Worm (Caenorhabditis elegans) whole organism, L4 larva: Measurements from ENCODE around the gene F08G5.3.
A peak's percentile ranks its signal among the peaks of the same experiment; 100 is the strongest.

Experiments
- Y105C5A.15 ChIP-seq: fragments of 200-800 bp; sonication (Bioruptor generic); IDR thresholded peaks from 2 replicates; pipeline ENCODE4 v1.3.6; 2022; ENCODE audit warnings: missing genetic modification characterization, missing compliant biosample characterization
- aha-1 ChIP-seq: fragments of 150-350 bp; peaks from one replicate; lab custom pipeline; 2014; ENCODE audit warnings: missing biosample characterization, missing genetic modification characterization
- dmd-6 ChIP-seq: fragments of 200-800 bp; sonication (Bioruptor generic); IDR thresholded peaks from 2 replicates; pipeline ENCODE4 v1.3.6; 2022; ENCODE audit warnings: missing genetic modification reagents, missing genetic modification characterization, missing compliant biosample characterization
- hif-1 ChIP-seq, 2 experiments: sonication (generic microtip); optimal IDR thresholded peaks; 2 replicates each; lab custom pipeline; 2016 to 2017; ENCODE audit warnings: missing compliant biosample characterization in 2 of 2, missing genetic modification characterization in 2 of 2, missing genetic modification reagents in 2 of 2, missing genotype in 2 of 2, mild to moderate bottlenecking in 1 of 2
- jun-1 ChIP-seq: fragments of 150-350 bp; optimal IDR thresholded peaks from 2 replicates; lab custom pipeline; 2014; ENCODE audit warnings: missing biosample characterization, missing genetic modification reagents, missing genetic modification characterization
- mdl-1 ChIP-seq, 2 experiments: fragments of 150-350 bp in 1 of 2; sonication (generic microtip) in 1 of 2; optimal IDR thresholded peaks; 2 replicates each; lab custom pipeline; 2014 to 2017; ENCODE audit warnings: missing biosample characterization in 2 of 2, missing genetic modification characterization in 2 of 2
- mdt-29 ChIP-seq: fragments of 200-800 bp; sonication (Bioruptor generic); IDR thresholded peaks from 2 replicates; pipeline ENCODE4 v1.3.6; 2022; ENCODE audit warnings: missing genetic modification reagents, missing genetic modification characterization, missing compliant biosample characterization
- saeg-2 ChIP-seq: fragments of 200-800 bp; sonication (Bioruptor generic); IDR thresholded peaks from 2 replicates; pipeline ENCODE4 v1.3.6; 2022; ENCODE audit warnings: missing genetic modification reagents, missing genetic modification characterization, missing compliant biosample characterization

F08G5.3 gene

DNA sequence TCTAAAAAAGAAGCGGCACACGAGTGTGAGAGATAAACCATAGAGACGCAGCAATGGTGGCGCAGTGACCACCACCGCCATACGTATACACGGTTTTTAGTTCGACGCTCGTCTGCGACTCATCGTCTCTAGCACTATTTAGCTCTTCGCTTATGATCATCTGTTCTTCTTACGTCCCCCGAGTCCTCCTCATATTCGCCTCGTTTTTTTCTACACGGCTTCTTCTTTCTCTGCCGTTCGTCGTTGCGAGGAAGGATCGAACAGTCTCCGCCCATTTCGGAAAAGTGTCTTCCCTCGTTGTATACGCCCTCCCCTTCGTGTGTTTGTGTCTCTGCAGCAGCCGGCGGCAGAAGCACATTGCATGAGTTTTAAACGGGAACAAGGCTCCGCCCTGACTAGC lies 52.4 kb downstream of the F08G5.3 start (continued):
- TF ChIP-seq dmd-6 (0 out of 2 replicates have a peak, but pooled peaks have one; percentile 6), Y105C5A.15 (GFP tag; lab: Robert Waterston, UW) (no peak), hif-1 (tag; optimal IDR thresholded peaks at IDR 0.05; lab: Kevin White, UChicago) (peak in 1 of 2 experiments; percentile 18), mdt-29 (GFP tag; lab: Robert Waterston, UW) (no peak), mdl-1 (tag; optimal IDR thresholded peaks at IDR 0.05; lab: Kevin White, UChicago) (peak in 1 of 2 experiments; percentile 38), aha-1 (tag; lab: Kevin White, UChicago) (peak; percentile 65), jun-1 (tag; lab: Kevin White, UChicago) (no peak), saeg-2 (GFP tag; lab: Robert Waterston, UW) (no peak)
